Worm (Caenorhabditis elegans) whole organism, L4 larva: Measurements from ENCODE around the gene Y56A3A.22.

Experiments used
- D1046.2 ChIP-seq: fragments of 200-800 bp; sonication (Bioruptor generic); IDR thresholded peaks from 2 replicates; pipeline ENCODE4 v1.3.6; 2022; ENCODE audit warnings: missing genetic modification characterization, missing compliant biosample characterization
- F10B5.3 ChIP-seq: sonication (generic microtip); optimal IDR thresholded peaks from 2 replicates; lab custom pipeline; 2016; ENCODE audit warnings: mild to moderate bottlenecking, missing genetic modification characterization, missing compliant biosample characterization
- F49E8.2 ChIP-seq: sonication (generic microtip); optimal IDR thresholded peaks from 2 replicates; lab custom pipeline; 2016; ENCODE audit warnings: missing compliant biosample characterization, mild to moderate bottlenecking, missing genetic modification characterization, borderline replicate concordance
- R02D3.7 ChIP-seq: fragments of 150-350 bp; sonication (generic microtip); optimal IDR thresholded peaks from 3 replicates; lab custom pipeline; 2014; ENCODE audit warnings: missing biosample characterization, missing genetic modification characterization
- T20F7.1 ChIP-seq: fragments of 200-800 bp; sonication (Bioruptor generic); optimal IDR thresholded peaks from 2 replicates; lab custom pipeline; 2018; ENCODE audit warnings: mild to moderate bottlenecking, missing genetic modification characterization, missing compliant biosample characterization
- T26A8.4 ChIP-seq: fragments of 200-800 bp; sonication (Bioruptor generic); IDR thresholded peaks from 2 replicates; pipeline ENCODE4 v1.3.6; 2022; ENCODE audit warnings: missing genetic modification characterization, missing compliant biosample characterization
- Y105C5A.15 ChIP-seq: fragments of 200-800 bp; sonication (Bioruptor generic); IDR thresholded peaks from 2 replicates; pipeline ENCODE4 v1.3.6; 2022; ENCODE audit warnings: missing genetic modification characterization, missing compliant biosample characterization
- ZK337.2 ChIP-seq: fragments of 200-800 bp; sonication (Bioruptor generic); IDR thresholded peaks from 2 replicates; pipeline ENCODE4 v1.3.6; 2022; ENCODE audit warnings: missing genetic modification reagents, missing genetic modification characterization, missing compliant biosample characterization
- ZK546.5 ChIP-seq, 2 experiments: sonication (generic microtip); optimal IDR thresholded peaks; 2 replicates each; lab custom pipeline; 2017; ENCODE audit warnings: missing biosample characterization in 2 of 2, missing genetic modification characterization in 2 of 2
- arid-1 ChIP-seq: fragments of 200-800 bp; sonication (Bioruptor generic); conservative IDR thresholded peaks from 2 replicates; pipeline ENCODE4 v1.3.6; 2022; ENCODE audit warnings: missing genetic modification reagents, missing genetic modification characterization, missing compliant biosample characterization
- ceh-20 ChIP-seq: fragments of 200-800 bp; sonication (Bioruptor generic); IDR thresholded peaks from 2 replicates; pipeline ENCODE4 v1.3.6; 2022; ENCODE audit warnings: missing genetic modification reagents, missing genetic modification characterization, missing compliant biosample characterization
- ceh-44 ChIP-seq: fragments of 200-800 bp; sonication (Bioruptor generic); IDR thresholded peaks from 2 replicates; pipeline ENCODE4 v1.3.6; 2022; ENCODE audit warnings: missing genetic modification reagents, missing genetic modification characterization, missing compliant biosample characterization
- ceh-62 ChIP-seq: sonication (generic microtip); optimal IDR thresholded peaks from 2 replicates; lab custom pipeline; 2017; ENCODE audit warnings: missing biosample characterization, missing genetic modification characterization
- ces-1 ChIP-seq: fragments of 150-350 bp; sonication (generic microtip); optimal IDR thresholded peaks from 4 replicates; lab custom pipeline; 2014; ENCODE audit warnings: missing biosample characterization, missing genetic modification reagents, missing genetic modification characterization
- daf-12 ChIP-seq: fragments of 150-350 bp; optimal IDR thresholded peaks from 2 replicates; lab custom pipeline; 2014; ENCODE audit warnings: missing biosample characterization, missing genetic modification reagents, missing genetic modification characterization
- daf-16 ChIP-seq, 3 experiments: sonication (generic microtip); optimal IDR thresholded peaks; 2 replicates each; lab custom pipeline; 2016 to 2017; ENCODE audit warnings: missing genetic modification characterization in 3 of 3, missing genetic modification reagents in 3 of 3, mild to moderate bottlenecking in 2 of 3, missing compliant biosample characterization in 2 of 3, missing biosample characterization in 1 of 3, moderate library complexity in 1 of 3
- daf-19 ChIP-seq: fragments of 200-800 bp; sonication (Bioruptor generic); conservative IDR thresholded peaks from 2 replicates; pipeline ENCODE4 v1.3.6; 2022; ENCODE audit warnings: missing genetic modification characterization, missing compliant biosample characterization
- dmd-8 ChIP-seq: fragments of 200-800 bp; sonication (Bioruptor generic); IDR thresholded peaks from 2 replicates; pipeline ENCODE4 v1.3.6; 2022; ENCODE audit warnings: missing genetic modification characterization, missing compliant biosample characterization
- dmd-9 ChIP-seq: fragments of 200-800 bp; sonication (Bioruptor generic); IDR thresholded peaks from 2 replicates; pipeline ENCODE4 v1.3.6; 2022; ENCODE audit warnings: missing genetic modification reagents, missing genetic modification characterization, missing compliant biosample characterization
- dpl-1 ChIP-seq: fragments of 150-350 bp; optimal IDR thresholded peaks from 2 replicates; lab custom pipeline; 2014; ENCODE audit warnings: missing biosample characterization, missing genetic modification reagents, missing genetic modification characterization
- dve-1 ChIP-seq: sonication (generic microtip); optimal IDR thresholded peaks from 2 replicates; lab custom pipeline; 2017; ENCODE audit warnings: antibody characterized with exemption, mild to moderate bottlenecking, missing genetic modification characterization, missing compliant biosample characterization; ENCODE audit not compliant: insufficient read depth
- egl-27 ChIP-seq: sonication (generic microtip); optimal IDR thresholded peaks from 3 replicates; lab custom pipeline; 2017; ENCODE audit warnings: missing biosample characterization, missing genetic modification reagents, missing genetic modification characterization
- egl-43 ChIP-seq: fragments of 200-800 bp; sonication (Bioruptor generic); IDR thresholded peaks from 2 replicates; pipeline ENCODE4 v1.3.6; 2022; ENCODE audit warnings: missing genetic modification reagents, missing genetic modification characterization, missing compliant biosample characterization
- fkh-10 ChIP-seq: fragments of 150-350 bp; optimal IDR thresholded peaks from 2 replicates; lab custom pipeline; 2014; ENCODE audit warnings: missing biosample characterization, missing genetic modification reagents, missing genetic modification characterization
- gei-8 ChIP-seq: fragments of 200-800 bp; sonication (Bioruptor generic); optimal IDR thresholded peaks from 2 replicates; lab custom pipeline; 2018; ENCODE audit warnings: mild to moderate bottlenecking, missing genetic modification characterization, missing compliant biosample characterization
- hlh-11 ChIP-seq: fragments of 200-800 bp; sonication (Bioruptor generic); optimal IDR thresholded peaks from 2 replicates; lab custom pipeline; 2018; ENCODE audit warnings: mild to moderate bottlenecking, missing genetic modification characterization, missing compliant biosample characterization
- hmg-1.1 ChIP-seq: fragments of 200-800 bp; sonication (Bioruptor generic); IDR thresholded peaks from 2 replicates; pipeline ENCODE4 v1.3.6; 2022; ENCODE audit warnings: missing genetic modification reagents, missing genetic modification characterization, missing compliant biosample characterization
- lin-15B ChIP-seq: fragments of 150-350 bp; sonication (generic microtip); optimal IDR thresholded peaks from 3 replicates; lab custom pipeline; 2014; ENCODE audit warnings: missing biosample characterization, missing genetic modification characterization
- lin-29 ChIP-seq: fragments of 200-800 bp; sonication (Bioruptor generic); IDR thresholded peaks from 2 replicates; pipeline ENCODE4 v1.3.6; 2022; ENCODE audit warnings: missing genetic modification reagents, missing genetic modification characterization, missing compliant biosample characterization
- lin-38 ChIP-seq: fragments of 200-800 bp; sonication (Bioruptor generic); IDR thresholded peaks from 2 replicates; pipeline ENCODE4 v1.3.6; 2022; ENCODE audit warnings: missing genetic modification reagents, missing genetic modification characterization, missing compliant biosample characterization
- lin-39 ChIP-seq: fragments of 150-350 bp; optimal IDR thresholded peaks from 2 replicates; lab custom pipeline; 2014; ENCODE audit warnings: missing biosample characterization, missing genetic modification reagents, missing genetic modification characterization
- lsy-2 ChIP-seq, 2 experiments: fragments of 150-350 bp in 1 of 2; sonication (generic microtip) in 1 of 2; optimal IDR thresholded peaks; 2 replicates each; lab custom pipeline; 2014 to 2017; ENCODE audit warnings: missing biosample characterization in 2 of 2, missing genetic modification characterization in 2 of 2
- madf-5 ChIP-seq, 2 experiments: fragments of 200-800 bp; sonication (Bioruptor generic); IDR thresholded peaks; 2 replicates each; pipeline ENCODE4 v1.3.6; 2022; ENCODE audit warnings: missing compliant biosample characterization in 2 of 2, missing genetic modification characterization in 2 of 2
- madf-9 ChIP-seq: fragments of 200-800 bp; sonication (Bioruptor generic); conservative IDR thresholded peaks from 2 replicates; pipeline ENCODE4 v1.3.6; 2022; ENCODE audit warnings: missing genetic modification reagents, missing genetic modification characterization, missing compliant biosample characterization
- mep-1 ChIP-seq: fragments of 150-350 bp; sonication (generic microtip); optimal IDR thresholded peaks from 3 replicates; lab custom pipeline; 2014; ENCODE audit warnings: missing biosample characterization, missing genetic modification characterization
- mxl-3 ChIP-seq: fragments of 200-800 bp; sonication (Bioruptor generic); optimal IDR thresholded peaks from 2 replicates; lab custom pipeline; 2018; ENCODE audit warnings: mild to moderate bottlenecking, missing genetic modification characterization, missing compliant biosample characterization
- nhr-102 ChIP-seq: sonication (generic microtip); optimal IDR thresholded peaks from 2 replicates; lab custom pipeline; 2016; ENCODE audit warnings: mild to moderate bottlenecking, missing genetic modification characterization, moderate library complexity, missing compliant biosample characterization
- nhr-11 ChIP-seq: fragments of 150-350 bp; optimal IDR thresholded peaks from 2 replicates; lab custom pipeline; 2014; ENCODE audit warnings: missing biosample characterization, missing genetic modification characterization
- nhr-25 ChIP-seq: sonication (generic microtip); optimal IDR thresholded peaks from 2 replicates; lab custom pipeline; 2017; ENCODE audit warnings: missing genetic modification characterization, mild to moderate bottlenecking, missing compliant biosample characterization, antibody characterized with exemption, moderate library complexity, borderline replicate concordance; ENCODE audit not compliant: insufficient read depth
- nhr-28 ChIP-seq: fragments of 150-350 bp; optimal IDR thresholded peaks from 2 replicates; lab custom pipeline; 2014; ENCODE audit warnings: missing biosample characterization, missing genetic modification characterization
- nhr-41 ChIP-seq: fragments of 200-800 bp; sonication (Bioruptor generic); IDR thresholded peaks from 2 replicates; pipeline ENCODE4 v1.3.6; 2022; ENCODE audit warnings: missing genetic modification reagents, missing genetic modification characterization, missing compliant biosample characterization
- nhr-42 ChIP-seq: fragments of 200-800 bp; sonication (Bioruptor generic); IDR thresholded peaks from 2 replicates; pipeline ENCODE4 v1.3.6; 2022; ENCODE audit warnings: missing genetic modification characterization, missing compliant biosample characterization
- nhr-77 ChIP-seq: fragments of 150-350 bp; optimal IDR thresholded peaks from 2 replicates; lab custom pipeline; 2014; ENCODE audit warnings: missing biosample characterization, missing genetic modification characterization
- php-3 ChIP-seq: fragments of 200-800 bp; sonication (Bioruptor generic); IDR thresholded peaks from 2 replicates; pipeline ENCODE4 v1.3.6; 2022; ENCODE audit warnings: missing genetic modification reagents, missing genetic modification characterization, missing compliant biosample characterization
- pqm-1 ChIP-seq: sonication (generic microtip); optimal IDR thresholded peaks from 2 replicates; lab custom pipeline; 2017; ENCODE audit warnings: missing biosample characterization, missing genetic modification characterization
- spr-1 ChIP-seq: sonication (generic microtip); optimal IDR thresholded peaks from 2 replicates; lab custom pipeline; 2016; ENCODE audit warnings: mild to moderate bottlenecking, missing genetic modification characterization, missing compliant biosample characterization
- tra-1 ChIP-seq: fragments of 200-800 bp; sonication (Bioruptor generic); IDR thresholded peaks from 2 replicates; pipeline ENCODE4 v1.3.6; 2022; ENCODE audit warnings: missing genetic modification reagents, missing genetic modification characterization, missing compliant biosample characterization
- unc-39 ChIP-seq: sonication (generic microtip); optimal IDR thresholded peaks from 2 replicates; lab custom pipeline; 2017; ENCODE audit warnings: missing biosample characterization, missing genetic modification characterization
- vab-7 ChIP-seq: fragments of 200-800 bp; sonication (Bioruptor generic); IDR thresholded peaks from 2 replicates; pipeline ENCODE4 v1.3.6; 2022; ENCODE audit warnings: missing genetic modification reagents, missing genetic modification characterization, missing compliant biosample characterization
- zag-1 ChIP-seq: fragments of 150-350 bp; optimal IDR thresholded peaks from 2 replicates; lab custom pipeline; 2014; ENCODE audit warnings: missing biosample characterization, missing genetic modification characterization
- zfp-3 ChIP-seq: fragments of 200-800 bp; sonication (Bioruptor generic); conservative IDR thresholded peaks from 2 replicates; pipeline ENCODE4 v1.3.6; 2022; ENCODE audit warnings: missing genetic modification reagents, missing genetic modification characterization, missing compliant biosample characterization

Y56A3A.22 gene

ce11 chrIII:11920187-11920785, 1.2 kb upstream of the Y56A3A.22 start, which contains the start of the genes ccf-1 and trap-4:
Gene ccf-1, minus strand, starts transcription at chrIII:11920237.
Gene trap-4, plus strand, starts transcription at chrIII:11920735.
- peak in 1 of 2 experiments; percentile 80 for TF ChIP-seq lsy-2 (tag; optimal IDR thresholded peaks at IDR 0.05; lab: Kevin White, UChicago)
- no peak for TF ChIP-seq daf-19 (GFP tag; lab: Robert Waterston, UW)
- TF ChIP-seq ZK546.5 (tag; optimal IDR thresholded peaks at IDR 0.05; lab: Kevin White, UChicago): no peak
- no peak for TF ChIP-seq zfp-3
- peak; percentile 11 for TF ChIP-seq nhr-77
- no peak for TF ChIP-seq egl-27 (tag; lab: Kevin White, UChicago)
- no peak for TF ChIP-seq lin-29 (GFP tag; lab: Robert Waterston, UW)
- no peak for TF ChIP-seq spr-1 (tag; lab: Kevin White, UChicago)
- TF ChIP-seq egl-43 (GFP tag; lab: Robert Waterston, UW): no peak
- peak; percentile 32 for TF ChIP-seq nhr-28 (tag; lab: Kevin White, UChicago)
- TF ChIP-seq nhr-42: no peak
- TF ChIP-seq F49E8.2 (tag; lab: Kevin White, UChicago): no peak
- no peak for TF ChIP-seq lin-15B (tag; lab: Kevin White, UChicago)
- no peak for TF ChIP-seq hmg-1.1 (GFP tag; lab: Robert Waterston, UW)
- no peak for TF ChIP-seq dmd-9 (GFP tag; lab: Robert Waterston, UW)
- no peak for TF ChIP-seq madf-9 (GFP tag; lab: Robert Waterston, UW)
- no peak for TF ChIP-seq unc-39
- TF ChIP-seq ceh-20 (GFP tag; lab: Robert Waterston, UW): no peak
- no peak for TF ChIP-seq tra-1
- no peak for TF ChIP-seq ceh-44
- peak; percentile 58 for TF ChIP-seq mep-1 (tag; lab: Kevin White, UChicago)
- no peak for TF ChIP-seq ZK337.2 (GFP tag; lab: Robert Waterston, UW)
- TF ChIP-seq fkh-10 (GFP tag; lab: Kevin White, UChicago): no peak
- TF ChIP-seq gei-8 (GFP tag; lab: Kevin White, UChicago): no peak
- peak; percentile 51 for TF ChIP-seq hlh-11 (tag; lab: Kevin White, UChicago)
- TF ChIP-seq ceh-62: no peak
- no peak for TF ChIP-seq daf-16 (GFP tag; optimal IDR thresholded peaks at IDR 0.05; lab: Kevin White, UChicago)
- peak; percentile 21 for TF ChIP-seq daf-16 (tag; optimal IDR thresholded peaks at IDR 0.05; lab: Kevin White, UChicago)
- no peak for TF ChIP-seq nhr-11 (tag; lab: Kevin White, UChicago)
- TF ChIP-seq dmd-8 (GFP tag; lab: Robert Waterston, UW): no peak
- TF ChIP-seq dve-1 (tag; lab: Kevin White, UChicago): peak; percentile 72
- TF ChIP-seq R02D3.7 (tag; lab: Kevin White, UChicago): no peak
- TF ChIP-seq pqm-1 (tag; lab: Kevin White, UChicago): no peak
- TF ChIP-seq mxl-3: no peak
- no peak for TF ChIP-seq arid-1
- no peak for TF ChIP-seq nhr-41
- no peak for TF ChIP-seq Y105C5A.15 (GFP tag; lab: Robert Waterston, UW)
- TF ChIP-seq nhr-25 (tag; lab: Kevin White, UChicago): peak; percentile 40
- no peak for TF ChIP-seq php-3
- TF ChIP-seq D1046.2 (GFP tag; lab: Robert Waterston, UW): no peak
- TF ChIP-seq madf-5 (GFP tag; IDR thresholded peaks at IDR 0.05; lab: Robert Waterston, UW): no peak
- no peak for TF ChIP-seq nhr-102 (tag; lab: Kevin White, UChicago)
- TF ChIP-seq ces-1 (GFP tag; lab: Kevin White, UChicago): no peak
- TF ChIP-seq daf-12 (tag; lab: Kevin White, UChicago): no peak
- no peak for TF ChIP-seq F10B5.3
- TF ChIP-seq lin-38 (GFP tag; lab: Robert Waterston, UW): peak; percentile 55
- no peak for TF ChIP-seq T26A8.4 (GFP tag; lab: Robert Waterston, UW)
- TF ChIP-seq vab-7 (GFP tag; lab: Robert Waterston, UW): no peak
- TF ChIP-seq zag-1 (tag; lab: Kevin White, UChicago): no peak
- no peak for TF ChIP-seq T20F7.1
- no peak for TF ChIP-seq lin-39 (tag; lab: Kevin White, UChicago)
- peak; percentile 72 for TF ChIP-seq dpl-1
